Worm (Caenorhabditis elegans): ENCODE results near the gene F29F11.20.

Gene F29F11.20

ce11 chrV:10711004-10711403, 23.3 kb downstream of the F29F11.20 start:
- TF ChIP-seq F16B12.6 (tag; optimal IDR thresholded peaks at IDR 0.05) (no peak), ceh-63 (GFP tag; optimal IDR thresholded peaks at IDR 0.05) (no peak), efl-1 (optimal IDR thresholded peaks at IDR 0.05) (no peak), efl-1 (GFP tag; optimal IDR thresholded peaks at IDR 0.05 in 1 of 2) (peak in 1 of 2 experiments; percentile 50), elt-2 (tag; optimal IDR thresholded peaks at IDR 0.05) (peak; percentile 16), nhr-90 (tag; optimal IDR thresholded peaks at IDR 0.05; ENCODE audit: poor library complexity) (no peak), vab-15 (tag; optimal IDR thresholded peaks at IDR 0.05) (no peak), nhr-85 (tag) (no peak)

ce11 chrV:10711829-10712607, 24.3 kb downstream of the F29F11.20 start:
- TF ChIP-seq jun-1 (tag; optimal IDR thresholded peaks at IDR 0.05) (peak; percentile 4), ztf-11 (tag; optimal IDR thresholded peaks at IDR 0.05) (no peak), irx-1 (tag; optimal IDR thresholded peaks at IDR 0.05) (no peak), nhr-85 (tag) (peak; percentile 64), lin-35 (GFP tag; optimal IDR thresholded peaks at IDR 0.05) (peak in 1 of 2 experiments; percentile 39), nhr-84 (tag; optimal IDR thresholded peaks at IDR 0.05) (no peak), efl-3 (GFP tag; optimal IDR thresholded peaks at IDR 0.05) (no peak), zip-4 (GFP tag; optimal IDR thresholded peaks at IDR 0.05) (no peak), C34B4.2 (tag; optimal IDR thresholded peaks at IDR 0.05) (no peak), unc-98 (GFP tag; IDR thresholded peaks at IDR 0.05) (no peak), ceh-63 (GFP tag; optimal IDR thresholded peaks at IDR 0.05) (no peak), unc-86 (tag; optimal IDR thresholded peaks at IDR 0.05) (no peak), mdl-1 (tag; optimal IDR thresholded peaks at IDR 0.05) (peak in 1 of 2 experiments; percentile 28), dsc-1 (tag; optimal IDR thresholded peaks at IDR 0.05) (no peak), ceh-8 (GFP tag; optimal IDR thresholded peaks at IDR 0.05) (no peak), ceh-90 (tag; optimal IDR thresholded peaks at IDR 0.05) (no peak), nhr-71 (tag; optimal IDR thresholded peaks at IDR 0.05) (peak; percentile 4), snu-23 (GFP tag; optimal IDR thresholded peaks at IDR 0.05) (peak; percentile 5), efl-1 (optimal IDR thresholded peaks at IDR 0.05) (peak; percentile 3 to 6), efl-1 (GFP tag; optimal IDR thresholded peaks at IDR 0.05 in 1 of 2) (peak in 1 of 2 experiments; percentile 73), pqm-1 (tag; optimal IDR thresholded peaks at IDR 0.05) (no peak), tbx-2 (tag; optimal IDR thresholded peaks at IDR 0.05) (peak; percentile 39), F16B12.6 (tag; optimal IDR thresholded peaks at IDR 0.05) (no peak), C16A3.4 (tag; optimal IDR thresholded peaks at IDR 0.05) (no peak), skn-1 (tag; optimal IDR thresholded peaks at IDR 0.05) (no peak), tlp-1 (tag; optimal IDR thresholded peaks at IDR 0.05) (no peak), hlh-4 (tag; optimal IDR thresholded peaks at IDR 0.05) (no peak), nhr-237 (tag; optimal IDR thresholded peaks at IDR 0.05) (no peak), lsy-2 (tag; optimal IDR thresholded peaks at IDR 0.05) (peak in 1 of 2 experiments; percentile 40), vab-15 (tag; optimal IDR thresholded peaks at IDR 0.05) (no peak), pag-3 (tag; optimal IDR thresholded peaks at IDR 0.05; ENCODE audit: borderline replicate concordance, insufficient read depth) (no peak), lin-14 (GFP tag; optimal IDR thresholded peaks at IDR 0.05) (peak; percentile 39), aly-2 (tag; optimal IDR thresholded peaks at IDR 0.05) (peak; percentile 74), hpl-2 (GFP tag; optimal IDR thresholded peaks at IDR 0.05) (no peak), dpl-1 (GFP tag; optimal IDR thresholded peaks at IDR 0.05) (no peak), xbp-1 (tag; optimal IDR thresholded peaks at IDR 0.05) (no peak), unc-130 (tag; optimal IDR thresholded peaks at IDR 0.05) (peak; percentile 7), fkh-10 (GFP tag; optimal IDR thresholded peaks at IDR 0.05) (no peak), ceh-88 (GFP tag; IDR thresholded peaks at IDR 0.05) (no peak), ama-1 (optimal IDR thresholded peaks at IDR 0.05) (peak; percentile 52), elt-3 (tag; optimal IDR thresholded peaks at IDR 0.05) (peak in 1 of 6 experiments; percentile 10), sptf-1 (tag; optimal IDR thresholded peaks at IDR 0.05) (no peak), fos-1 (tag; optimal IDR thresholded peaks at IDR 0.05) (no peak), ets-5 (GFP tag; IDR thresholded peaks at IDR 0.05) (no peak), unc-30 (tag; optimal IDR thresholded peaks at IDR 0.05) (no peak), mep-1 (tag; optimal IDR thresholded peaks at IDR 0.05) (peak; percentile 0), nhr-76 (tag; optimal IDR thresholded peaks at IDR 0.05) (no peak), nhr-11 (tag; optimal IDR thresholded peaks at IDR 0.05) (no peak)

All from whole organism, L1 larva.